Worm (Caenorhabditis elegans): Measurements from ENCODE around the gene sdz-19.

DNA sequence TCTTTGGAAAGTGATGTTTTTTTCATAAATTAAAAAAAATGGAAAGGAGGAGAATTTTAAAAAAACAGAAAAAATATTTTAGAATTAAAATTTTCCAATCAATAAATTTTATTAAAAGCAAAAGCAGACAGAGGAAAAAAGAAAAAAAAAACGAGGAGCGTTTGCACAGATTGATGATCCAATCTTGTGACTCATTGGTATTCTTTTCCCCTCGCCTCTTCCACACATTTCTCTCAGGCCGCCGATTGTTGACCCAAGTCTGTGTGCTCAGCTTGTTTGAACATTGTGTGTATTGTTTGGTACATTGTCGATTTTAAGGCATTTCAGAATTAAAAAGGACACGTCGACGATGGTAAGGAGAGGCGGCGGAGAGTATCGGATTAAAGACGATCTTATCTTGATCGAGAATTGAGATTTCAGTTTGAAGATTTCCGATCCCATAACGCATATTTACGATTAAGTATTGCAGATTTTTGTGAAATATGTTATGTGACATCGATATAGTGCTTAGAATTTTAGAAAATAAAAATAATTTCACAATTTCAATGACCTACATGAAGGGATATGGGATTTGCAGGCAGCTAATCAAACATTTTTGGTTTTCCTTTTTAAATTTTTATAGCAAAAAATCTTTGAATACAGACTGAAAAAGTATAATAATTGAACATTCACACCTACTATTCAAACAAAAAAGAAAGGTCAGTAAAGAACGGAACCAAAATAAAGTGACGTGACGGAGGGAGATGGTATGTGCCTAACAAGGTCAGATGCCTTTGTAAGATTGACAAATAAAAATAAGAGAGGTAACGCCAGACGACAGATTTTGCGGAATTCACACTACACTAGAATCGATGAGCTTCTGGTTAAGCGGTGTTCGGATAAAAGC, 12.7 kb upstream of the sdz-19 start:
- no peak for TF ChIP-seq cog-1 (tag; optimal IDR thresholded peaks at IDR 0.05)
- no peak for TF ChIP-seq flt-1 (GFP tag; IDR thresholded peaks at IDR 0.05)
- no peak for TF ChIP-seq klf-2 (GFP tag; conservative IDR thresholded peaks at IDR 0.05)
- no peak for TF ChIP-seq tab-1 (GFP tag; IDR thresholded peaks at IDR 0.05)
- TF ChIP-seq med-1 (GFP tag; optimal IDR thresholded peaks at IDR 0.05; ENCODE audit: insufficient read depth): no peak

Measured in whole organism, midembryonic.